Fruit fly (Drosophila melanogaster) whole organism, embryonic: Measurements from ENCODE around the gene Rich.

Experiments
- Awh ChIP-seq: fragments of 200-800 bp; sonication (Bioruptor generic); IDR thresholded peaks from 2 replicates; pipeline ENCODE4, ENCODE4 v1.3.6; 2022; ENCODE audit warnings: missing biosample characterization, missing genetic modification characterization
- Bteb2 ChIP-seq: fragments of 200-800 bp; sonication (Bioruptor generic); optimal IDR thresholded peaks from 2 replicates; lab custom pipeline; 2016; ENCODE audit warnings: missing biosample characterization, missing genetic modification characterization
- CG10267 ChIP-seq: fragments of 200-800 bp; sonication (Bioruptor generic); optimal IDR thresholded peaks from 2 replicates; lab custom pipeline; 2018; ENCODE audit warnings: missing biosample characterization, mild to moderate bottlenecking, missing genetic modification characterization, moderate library complexity
- CG11398 ChIP-seq: fragments of 200-800 bp; sonication (Bioruptor generic); optimal IDR thresholded peaks from 2 replicates; lab custom pipeline; 2016; ENCODE audit warnings: missing biosample characterization, missing genetic modification characterization
- CG11504 ChIP-seq: fragments of 200-800 bp; sonication (Bioruptor generic); optimal IDR thresholded peaks from 3 replicates; lab custom pipeline; 2019; ENCODE audit warnings: missing biosample characterization, mild to moderate bottlenecking, missing genetic modification characterization, moderate library complexity
- CG2116 ChIP-seq: fragments of 200-800 bp; sonication (Bioruptor generic); optimal IDR thresholded peaks from 3 replicates; lab custom pipeline; 2018; ENCODE audit warnings: missing biosample characterization, mild to moderate bottlenecking, missing genetic modification characterization
- CG2712 ChIP-seq: fragments of 200-800 bp; optimal IDR thresholded peaks from 3 replicates; lab custom pipeline; 2019; ENCODE audit warnings: missing biosample characterization, mild to moderate bottlenecking, missing genetic modification characterization, moderate library complexity
- CG30020 ChIP-seq: fragments of 200-800 bp; optimal IDR thresholded peaks from 2 replicates; lab custom pipeline; 2019; ENCODE audit warnings: missing biosample characterization, mild to moderate bottlenecking, missing genetic modification characterization, moderate library complexity
- CG3065 ChIP-seq: fragments of 200-800 bp; sonication (Bioruptor generic); optimal IDR thresholded peaks from 2 replicates; lab custom pipeline; 2016; ENCODE audit warnings: missing biosample characterization, missing genetic modification characterization
- CG32772 ChIP-seq: fragments of 200-800 bp; sonication (Bioruptor generic); IDR thresholded peaks from 2 replicates; pipeline ENCODE4 v1.3.6; 2022; ENCODE audit warnings: missing biosample characterization, missing genetic modification characterization
- CG3726 ChIP-seq: fragments of 200-800 bp; sonication (Bioruptor generic); IDR thresholded peaks from 3 replicates; pipeline ENCODE4, ENCODE4 v1.3.6; 2022; ENCODE audit warnings: missing biosample characterization, missing genetic modification characterization
- CG4617 ChIP-seq: fragments of 200-800 bp; sonication (Bioruptor generic); optimal IDR thresholded peaks from 3 replicates; lab custom pipeline; 2016; ENCODE audit warnings: missing biosample characterization, missing genetic modification characterization, borderline replicate concordance
- CG6175 ChIP-seq: fragments of 200-800 bp; sonication (Bioruptor generic); IDR thresholded peaks from 3 replicates; pipeline ENCODE4 v1.3.6; 2022; ENCODE audit warnings: missing biosample characterization, missing genetic modification characterization
- CG6813 ChIP-seq: fragments of 200-800 bp; sonication (Bioruptor generic); optimal IDR thresholded peaks from 2 replicates; lab custom pipeline; 2017; ENCODE audit warnings: missing biosample characterization, missing genetic modification characterization, mild to moderate bottlenecking, moderate library complexity, missing genetic modification reagents
- CG7556 ChIP-seq: fragments of 200-800 bp; sonication (Bioruptor generic); optimal IDR thresholded peaks from 2 replicates; lab custom pipeline; 2017; ENCODE audit warnings: missing biosample characterization, mild to moderate bottlenecking, missing genetic modification characterization
- CG7745 ChIP-seq: fragments of 200-800 bp; sonication (Bioruptor generic); optimal IDR thresholded peaks from 2 replicates; lab custom pipeline; 2018; ENCODE audit warnings: missing biosample characterization, mild to moderate bottlenecking, missing genetic modification characterization, moderate library complexity
- CG7839 ChIP-seq: fragments of 200-800 bp; sonication (Bioruptor generic); optimal IDR thresholded peaks from 3 replicates; lab custom pipeline; 2018; ENCODE audit warnings: missing biosample characterization, mild to moderate bottlenecking, missing genetic modification characterization, moderate library complexity
- CG8478 ChIP-seq: fragments of >200 bp; optimal IDR thresholded peaks from 2 replicates; lab custom pipeline; 2018
- CkIIα-i1 ChIP-seq: fragments of 200-800 bp; sonication (Bioruptor generic); IDR thresholded peaks from 2 replicates; pipeline ENCODE4 v1.3.6; 2022; ENCODE audit warnings: missing biosample characterization, missing genetic modification characterization
- D ChIP-seq, 2 experiments: fragments of 200-800 bp in 1 of 2; fragments of >200 bp in 1 of 2; sonication (Bioruptor generic) in 1 of 2; optimal IDR thresholded peaks; 2 replicates in 1 of 2; 3 replicates in 1 of 2; lab custom pipeline; 2017; ENCODE audit warnings: mild to moderate bottlenecking in 1 of 2, missing biosample characterization in 1 of 2, missing genetic modification characterization in 1 of 2, missing genetic modification reagents in 1 of 2
- Dfd ChIP-seq, 2 experiments: fragments of >200 bp; optimal IDR thresholded peaks; 2 replicates each; lab custom pipeline; 2017; ENCODE audit warnings: missing biosample characterization in 2 of 2, missing genetic modification characterization in 2 of 2
- Dip2 ChIP-seq: fragments of 200-800 bp; sonication (Bioruptor generic); IDR thresholded peaks from 2 replicates; pipeline ENCODE4 v1.3.6; 2022; ENCODE audit warnings: missing biosample characterization, missing genetic modification characterization
- H2.0 ChIP-seq: fragments of 200-800 bp; sonication (Bioruptor generic); IDR thresholded peaks from 2 replicates; pipeline ENCODE4 v1.3.6; 2022; ENCODE audit warnings: missing biosample characterization, missing genetic modification characterization
- Hr3 ChIP-seq: fragments of 200-800 bp; sonication (Bioruptor generic); optimal IDR thresholded peaks from 3 replicates; lab custom pipeline; 2016; ENCODE audit warnings: missing biosample characterization, missing genetic modification characterization
- Jarid2 ChIP-seq: fragments of 200-800 bp; sonication (Bioruptor generic); optimal IDR thresholded peaks from 3 replicates; lab custom pipeline; 2017; ENCODE audit warnings: mild to moderate bottlenecking, missing biosample characterization, missing genetic modification reagents, missing genetic modification characterization
- NC2α ChIP-seq: fragments of 200-800 bp; sonication (Bioruptor generic); optimal IDR thresholded peaks from 2 replicates; lab custom pipeline; 2016; ENCODE audit warnings: missing biosample characterization, missing genetic modification characterization
- Rfx ChIP-seq: fragments of 200-800 bp; sonication (Bioruptor generic); IDR thresholded peaks from 2 replicates; pipeline ENCODE4 v1.3.6; 2022; ENCODE audit warnings: missing biosample characterization, missing genetic modification characterization
- Sry-δ ChIP-seq: fragments of 200-800 bp; sonication (Bioruptor generic); optimal IDR thresholded peaks from 2 replicates; lab custom pipeline; 2016; ENCODE audit warnings: missing biosample characterization, missing genetic modification characterization
- YL-1 ChIP-seq: fragments of 200-800 bp; sonication (Bioruptor generic); optimal IDR thresholded peaks from 3 replicates; lab custom pipeline; 2017; ENCODE audit warnings: missing biosample characterization, mild to moderate bottlenecking, missing genetic modification characterization
- bab2 ChIP-seq: fragments of 200-800 bp; sonication (Bioruptor generic); optimal IDR thresholded peaks from 2 replicates; lab custom pipeline; 2016; ENCODE audit warnings: missing biosample characterization, missing genetic modification characterization
- chm ChIP-seq: fragments of 200-800 bp; sonication (Bioruptor generic); IDR thresholded peaks from 2 replicates; pipeline ENCODE4 v1.3.6; 2022; ENCODE audit warnings: missing biosample characterization, missing genetic modification characterization
- chn ChIP-seq: fragments of 200-800 bp; sonication (Bioruptor generic); optimal IDR thresholded peaks from 2 replicates; lab custom pipeline; 2016; ENCODE audit warnings: missing biosample characterization, missing genetic modification characterization
- dm ChIP-seq: fragments of 200-800 bp; sonication (Bioruptor generic); optimal IDR thresholded peaks from 3 replicates; lab custom pipeline; 2016; ENCODE audit warnings: missing biosample characterization, missing genetic modification characterization
- ftz-f1 ChIP-seq: fragments of 200-800 bp; sonication (Bioruptor generic); optimal IDR thresholded peaks from 2 replicates; lab custom pipeline; 2016; ENCODE audit warnings: missing biosample characterization, missing genetic modification characterization
- gsb ChIP-seq: fragments of 200-800 bp; sonication (Bioruptor generic); IDR thresholded peaks from 2 replicates; pipeline ENCODE4 v1.3.6; 2022; ENCODE audit warnings: missing biosample characterization, missing genetic modification characterization
- hb ChIP-seq: fragments of 200-800 bp; sonication (Bioruptor generic); IDR thresholded peaks from 3 replicates; pipeline ENCODE4 v1.3.6; 2022; ENCODE audit warnings: missing biosample characterization, missing genetic modification characterization; ENCODE audit not compliant: partially characterized antibody
- jumu ChIP-seq: fragments of 200-800 bp; sonication (Bioruptor generic); optimal IDR thresholded peaks from 3 replicates; lab custom pipeline; 2016; ENCODE audit warnings: missing biosample characterization, missing genetic modification characterization
- lab ChIP-seq: fragments of 200-800 bp; sonication (Bioruptor generic); optimal IDR thresholded peaks from 3 replicates; lab custom pipeline; 2017; ENCODE audit warnings: missing biosample characterization, missing genetic modification characterization, mild to moderate bottlenecking, moderate library complexity, missing genetic modification reagents
- lilli ChIP-seq: fragments of 200-800 bp; sonication (Bioruptor generic); optimal IDR thresholded peaks from 3 replicates; lab custom pipeline; 2016; ENCODE audit warnings: missing biosample characterization, missing genetic modification characterization
- lmd ChIP-seq: fragments of 200-800 bp; sonication (Bioruptor generic); IDR thresholded peaks from 2 replicates; pipeline ENCODE4 v1.3.6; 2022; ENCODE audit warnings: missing biosample characterization, missing genetic modification characterization
- lola ChIP-seq, 3 experiments: fragments of >200 bp in 2 of 3; fragments of 200-800 bp in 1 of 3; sonication (Bioruptor generic) in 1 of 3; optimal IDR thresholded peaks; 2 replicates each; lab custom pipeline; 2017 to 2019; ENCODE audit warnings: missing biosample characterization in 3 of 3, missing genetic modification characterization in 3 of 3, mild to moderate bottlenecking in 1 of 3, moderate library complexity in 1 of 3
- lov ChIP-seq, 2 experiments: fragments of 200-800 bp in 1 of 2; fragments of >200 bp in 1 of 2; sonication (Bioruptor generic) in 1 of 2; IDR thresholded peaks in 1 of 2; optimal IDR thresholded peaks in 1 of 2; 2 replicates in 1 of 2; 3 replicates in 1 of 2; pipeline versions ENCODE4 v1.3.6 to Lab custom; 2017 to 2022; ENCODE audit warnings: missing biosample characterization in 1 of 2, missing genetic modification characterization in 1 of 2
- pho ChIP-seq: fragments of 200-800 bp; sonication (Bioruptor generic); optimal IDR thresholded peaks from 2 replicates; lab custom pipeline; 2016; ENCODE audit warnings: missing biosample characterization, missing genetic modification characterization
- ro ChIP-seq: fragments of 200-800 bp; sonication (Bioruptor generic); IDR thresholded peaks from 2 replicates; pipeline ENCODE4 v1.3.6; 2022; ENCODE audit warnings: missing biosample characterization, missing genetic modification characterization
- sisA ChIP-seq: fragments of 200-800 bp; sonication (Bioruptor generic); IDR thresholded peaks from 2 replicates; pipeline ENCODE4 v1.3.6; 2022; ENCODE audit warnings: missing biosample characterization, missing genetic modification characterization
- slp2 ChIP-seq: fragments of 200-800 bp; sonication (Bioruptor generic); optimal IDR thresholded peaks from 2 replicates; lab custom pipeline; 2016; ENCODE audit warnings: missing biosample characterization, missing genetic modification characterization
- tna ChIP-seq: fragments of 200-800 bp; sonication (Bioruptor generic); IDR thresholded peaks from 2 replicates; pipeline ENCODE4 v1.3.6; 2022; ENCODE audit warnings: missing biosample characterization, missing genetic modification characterization; ENCODE audit not compliant: partially characterized antibody
- unpg ChIP-seq: fragments of 200-800 bp; sonication (Bioruptor generic); optimal IDR thresholded peaks from 3 replicates; lab custom pipeline; 2018; ENCODE audit warnings: missing biosample characterization, mild to moderate bottlenecking, missing genetic modification characterization, moderate library complexity
- vfl ChIP-seq: fragments of 200-800 bp; sonication (Bioruptor generic); optimal IDR thresholded peaks from 2 replicates; lab custom pipeline; 2016; ENCODE audit warnings: missing biosample characterization, missing genetic modification characterization
- vnd ChIP-seq: fragments of 200-800 bp; sonication (Bioruptor generic); IDR thresholded peaks from 3 replicates; pipeline ENCODE4 v1.3.6; 2022; ENCODE audit warnings: missing biosample characterization, missing genetic modification characterization; ENCODE audit not compliant: partially characterized antibody
- wek ChIP-seq: fragments of 200-800 bp; sonication (Bioruptor generic); optimal IDR thresholded peaks from 3 replicates; lab custom pipeline; 2018; ENCODE audit warnings: missing biosample characterization, mild to moderate bottlenecking, missing genetic modification characterization, moderate library complexity

Gene Rich

DNA sequence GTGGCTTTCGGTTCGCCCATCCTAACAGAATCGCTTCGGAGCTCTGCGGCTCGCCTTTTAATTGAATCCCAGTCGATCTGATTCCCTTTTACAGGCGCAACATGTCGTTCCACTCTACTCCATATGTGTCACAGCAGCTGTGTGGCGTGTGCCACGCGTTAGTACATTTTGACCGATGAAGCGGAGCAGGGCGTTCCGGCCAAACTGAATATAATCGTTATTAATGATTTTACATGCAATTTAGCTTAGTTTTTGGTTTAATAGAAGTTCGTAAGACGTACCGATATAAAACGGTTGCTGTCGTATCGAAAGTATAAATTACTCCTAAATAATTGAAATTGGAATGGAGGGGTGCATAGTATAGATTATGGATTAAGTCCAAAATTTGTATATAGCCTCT lies 3.8 kb upstream of the Rich start, which contains the start of gene CG11523 (continued):
- peak; percentile 33 for TF ChIP-seq CG4617 (GFP tag; lab: Kevin White, UChicago)
- TF ChIP-seq Sry-δ (GFP tag; lab: Kevin White, UChicago) = peak; percentile 39
- no peak for TF ChIP-seq CG6175
- TF ChIP-seq CkIIα-i1 (GFP tag; lab: Robert Waterston, UW) = no peak
- TF ChIP-seq CG7839 (tag; lab: Kevin White, UChicago) = no peak
- TF ChIP-seq CG6813 (GFP tag; lab: Kevin White, UChicago) = no peak
- TF ChIP-seq CG11398 (GFP tag; lab: Kevin White, UChicago) = no peak
- no peak for TF ChIP-seq D (optimal IDR thresholded peaks at IDR 0.05; lab: Kevin White, UChicago)
- TF ChIP-seq D (GFP tag; optimal IDR thresholded peaks at IDR 0.05; lab: Kevin White, UChicago) = no peak
- TF ChIP-seq Hr3 (GFP tag; lab: Kevin White, UChicago) = no peak
- TF ChIP-seq vnd = no peak
- no peak for TF ChIP-seq CG3726
- TF ChIP-seq unpg = no peak
- TF ChIP-seq tna (GFP tag; lab: Robert Waterston, UW) = no peak
- TF ChIP-seq CG7556 (GFP tag; lab: Kevin White, UChicago) = no peak
- peak; percentile 18 for TF ChIP-seq pho (GFP tag; lab: Kevin White, UChicago)
- no peak for TF ChIP-seq vfl (GFP tag; lab: Kevin White, UChicago)
- no peak for TF ChIP-seq lola (GFP tag; optimal IDR thresholded peaks at IDR 0.05; lab: Kevin White, UChicago)
- TF ChIP-seq lilli = no peak
- no peak for TF ChIP-seq lab
- TF ChIP-seq Dip2 (GFP tag; lab: Robert Waterston, UW) = no peak
- no peak for TF ChIP-seq lov (optimal IDR thresholded peaks at IDR 0.05; lab: Kevin White, UChicago)
- TF ChIP-seq lov (GFP tag; IDR thresholded peaks at IDR 0.05; lab: Robert Waterston, UW) = no peak
- TF ChIP-seq Awh (GFP tag; lab: Robert Waterston, UW) = no peak
- no peak for TF ChIP-seq gsb (GFP tag; lab: Robert Waterston, UW)
- no peak for TF ChIP-seq hb
- TF ChIP-seq Dfd (GFP tag; optimal IDR thresholded peaks at IDR 0.05; lab: Kevin White, UChicago) = no peak
- peak; percentile 31 for TF ChIP-seq CG2712 (tag; lab: Kevin White, UChicago)
- no peak for TF ChIP-seq lmd
- TF ChIP-seq Rfx (GFP tag; lab: Robert Waterston, UW) = peak; percentile 82
- no peak for TF ChIP-seq CG8478 (lab: Kevin White, UChicago)
- TF ChIP-seq CG32772 = no peak
- TF ChIP-seq YL-1 = no peak
- TF ChIP-seq wek (GFP tag; lab: Kevin White, UChicago) = no peak
- no peak for TF ChIP-seq sisA
- TF ChIP-seq CG2116 (GFP tag; lab: Kevin White, UChicago) = no peak
- no peak for TF ChIP-seq CG7745 (tag; lab: Kevin White, UChicago)
- no peak for TF ChIP-seq chm (GFP tag; lab: Robert Waterston, UW)
- no peak for TF ChIP-seq ro (GFP tag; lab: Robert Waterston, UW)
- TF ChIP-seq Bteb2 (GFP tag; lab: Kevin White, UChicago) = no peak
- peak; percentile 57 for TF ChIP-seq dm
- TF ChIP-seq slp2 (GFP tag; lab: Kevin White, UChicago) = no peak
- TF ChIP-seq CG10267 (tag; lab: Kevin White, UChicago) = peak; percentile 13
- TF ChIP-seq NC2α (GFP tag; lab: Kevin White, UChicago) = no peak
- TF ChIP-seq Jarid2 (GFP tag; lab: Kevin White, UChicago) = no peak
- TF ChIP-seq CG11504 = peak; percentile 48
- no peak for TF ChIP-seq jumu (GFP tag; lab: Kevin White, UChicago)
- TF ChIP-seq bab2 = no peak
- TF ChIP-seq ftz-f1 (GFP tag; lab: Kevin White, UChicago) = no peak
- no peak for TF ChIP-seq CG3065
- peak; percentile 9 for TF ChIP-seq CG30020 (tag; lab: Kevin White, UChicago)
- TF ChIP-seq chn (GFP tag; lab: Kevin White, UChicago) = no peak
- TF ChIP-seq H2.0 (GFP tag; lab: Robert Waterston, UW) = no peak
